Worm (Caenorhabditis elegans) whole organism, mixed stage, embryonic: ENCODE results near the gene Y51H7C.41.

Experiments used
- drap-1 ChIP-seq: fragments of 200-800 bp; sonication (Bioruptor generic); optimal IDR thresholded peaks from 3 replicates; lab custom pipeline; 2018; ENCODE audit warnings: mild to moderate bottlenecking, missing genetic modification characterization, missing compliant biosample characterization
- elt-1 ChIP-seq: sonication (generic microtip); optimal IDR thresholded peaks from 2 replicates; lab custom pipeline; 2017; ENCODE audit warnings: missing genetic modification characterization, mild to moderate bottlenecking, missing compliant biosample characterization, antibody characterized with exemption, moderate library complexity, borderline replicate concordance; ENCODE audit not compliant: insufficient read depth
- elt-3 ChIP-seq: fragments of 150-350 bp; optimal IDR thresholded peaks from 2 replicates; lab custom pipeline; 2014; ENCODE audit warnings: missing biosample characterization, missing genetic modification characterization
- lsy-2 ChIP-seq: fragments of 150-350 bp; optimal IDR thresholded peaks from 2 replicates; lab custom pipeline; 2014; ENCODE audit warnings: missing biosample characterization, missing genetic modification characterization
- nhr-12 ChIP-seq: fragments of 150-350 bp; optimal IDR thresholded peaks from 2 replicates; lab custom pipeline; 2014; ENCODE audit warnings: missing biosample characterization, missing genetic modification characterization
- snpc-4 ChIP-seq: fragments of 150-350 bp; optimal IDR thresholded peaks from 2 replicates; lab custom pipeline; 2014; ENCODE audit warnings: missing biosample characterization, missing genetic modification characterization
- unc-62 ChIP-seq: fragments of 150-350 bp; optimal IDR thresholded peaks from 2 replicates; lab custom pipeline; 2014; ENCODE audit warnings: missing biosample characterization, missing genetic modification reagents, missing genetic modification characterization

ce11 chrII:1401474-1401873 is 1.6 kb upstream of the Y51H7C.41 start, which contains the start of gene Y51H7C.8:
- no peak for TF ChIP-seq snpc-4
- no peak for TF ChIP-seq nhr-12
- no peak for TF ChIP-seq elt-1
- TF ChIP-seq lsy-2 (tag; lab: Kevin White, UChicago): no peak
- no peak for TF ChIP-seq drap-1 (GFP tag; lab: Kevin White, UChicago)
- TF ChIP-seq unc-62 (GFP tag; lab: Kevin White, UChicago): no peak
- TF ChIP-seq elt-3 (tag; lab: Kevin White, UChicago): no peak
